Fruit fly (Drosophila melanogaster): Measurements from ENCODE around the gene PICK1.
A peak's percentile ranks its signal among the peaks of the same experiment; 100 is the strongest.

- peak; percentile 10 for TF ChIP-seq CG6792 (GFP tag; optimal IDR thresholded peaks at IDR 0.05)
- TF ChIP-seq Sox102F (GFP tag; optimal IDR thresholded peaks at IDR 0.05), result no peak
- TF ChIP-seq CG34406 (GFP tag; optimal IDR thresholded peaks at IDR 0.05), result no peak
- peak; percentile 31 for TF ChIP-seq esn (GFP tag; optimal IDR thresholded peaks at IDR 0.05)
- peak; percentile 48; the same call in 2 of the 3 replicates for TF ChIP-seq CG6163 (GFP tag; IDR thresholded peaks at IDR 0.05)
- no peak for TF ChIP-seq Gug (GFP tag; IDR thresholded peaks at IDR 0.05)
- no peak for TF ChIP-seq Ets21C (GFP tag; optimal IDR thresholded peaks at IDR 0.05)
- no peak for TF ChIP-seq topi (GFP tag; optimal IDR thresholded peaks at IDR 0.05)
Measured at dm6 chr2L:12700381-12700963, 5.6 kb downstream of the PICK1 start, which contains the start of gene CG17036.

Measured in whole organism, prepupa.